Fruit fly (Drosophila melanogaster) whole organism, wandering third instar larva: ENCODE data around the gene rdog.

ENCODE experiments used
- Mio ChIP-seq: sonication (Bioruptor generic); optimal IDR thresholded peaks from 2 replicates; lab custom pipeline; 2016; ENCODE audit warnings: missing biosample characterization, missing genetic modification characterization
- usp ChIP-seq: fragments of >200 bp; optimal IDR thresholded peaks from 2 replicates; lab custom pipeline; 2017; ENCODE audit warnings: missing biosample characterization, missing genetic modification characterization

DNA sequence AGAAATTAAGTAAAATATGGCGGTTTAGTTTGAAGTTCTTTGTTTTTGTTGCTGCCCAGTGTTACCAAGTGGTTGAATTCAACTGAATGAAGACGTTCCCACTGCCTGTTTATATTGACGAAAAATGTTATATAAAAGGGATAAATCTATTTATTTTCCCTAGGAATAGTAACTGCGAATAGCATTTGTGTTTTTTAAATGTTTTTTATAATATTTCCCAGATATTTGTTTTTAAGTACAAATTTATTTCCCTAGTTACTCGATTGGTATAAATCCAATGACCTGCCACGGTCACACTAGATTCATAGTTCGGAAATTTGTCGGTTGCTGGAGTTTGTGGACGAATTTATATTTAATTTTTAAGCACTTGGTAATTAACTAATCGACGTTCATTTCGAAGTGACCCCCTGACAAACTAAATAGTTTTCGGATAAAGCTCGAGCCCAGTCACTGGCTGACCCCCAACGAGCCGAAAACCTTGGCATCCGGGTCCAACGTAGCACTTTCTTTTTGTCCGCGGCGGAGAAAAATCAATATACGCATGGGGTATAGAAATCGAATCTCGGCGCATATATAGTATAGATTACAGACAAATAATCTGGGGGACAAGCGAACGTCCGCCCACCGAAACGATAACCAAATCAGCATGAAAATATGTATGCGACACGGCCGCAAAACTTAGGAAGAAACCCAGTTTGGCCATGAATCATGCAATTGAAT, 26.9 kb upstream of the rdog start, which contains the start of the genes dgt6 and Vha100-1:
- TF ChIP-seq Mio (GFP tag; lab: Kevin White, UChicago), result no peak
- TF ChIP-seq usp (GFP tag; lab: Kevin White, UChicago), result no peak
